Worm (Caenorhabditis elegans) whole organism, L4 larva: ENCODE measurements around the gene sas-5.

Source experiments
- D1046.2 ChIP-seq: fragments of 200-800 bp; sonication (Bioruptor generic); IDR thresholded peaks from 2 replicates; pipeline ENCODE4 v1.3.6; 2022; ENCODE audit warnings: missing genetic modification characterization, missing compliant biosample characterization
- F26F4.8 ChIP-seq: fragments of 200-800 bp; sonication (Bioruptor generic); conservative IDR thresholded peaks from 2 replicates; pipeline ENCODE4 v1.3.6; 2022; ENCODE audit warnings: missing genetic modification characterization, missing compliant biosample characterization
- F44E2.7 ChIP-seq: fragments of 200-800 bp; sonication (Bioruptor generic); IDR thresholded peaks from 2 replicates; pipeline ENCODE4 v2.1.2; 2022; ENCODE audit warnings: missing genetic modification characterization, missing compliant biosample characterization
- F49E8.2 ChIP-seq: sonication (generic microtip); optimal IDR thresholded peaks from 2 replicates; lab custom pipeline; 2016; ENCODE audit warnings: missing compliant biosample characterization, mild to moderate bottlenecking, missing genetic modification characterization, borderline replicate concordance
- T26A8.4 ChIP-seq: fragments of 200-800 bp; sonication (Bioruptor generic); IDR thresholded peaks from 2 replicates; pipeline ENCODE4 v1.3.6; 2022; ENCODE audit warnings: missing genetic modification characterization, missing compliant biosample characterization
- Y105C5A.15 ChIP-seq: fragments of 200-800 bp; sonication (Bioruptor generic); IDR thresholded peaks from 2 replicates; pipeline ENCODE4 v1.3.6; 2022; ENCODE audit warnings: missing genetic modification characterization, missing compliant biosample characterization
- Y75B8A.6 ChIP-seq: fragments of 200-800 bp; sonication (Bioruptor generic); IDR thresholded peaks from 2 replicates; pipeline ENCODE4 v1.3.6; 2022; ENCODE audit warnings: missing genetic modification reagents, missing genetic modification characterization, missing compliant biosample characterization
- ZK337.2 ChIP-seq: fragments of 200-800 bp; sonication (Bioruptor generic); IDR thresholded peaks from 2 replicates; pipeline ENCODE4 v1.3.6; 2022; ENCODE audit warnings: missing genetic modification reagents, missing genetic modification characterization, missing compliant biosample characterization
- aly-2 ChIP-seq: sonication (generic microtip); optimal IDR thresholded peaks from 2 replicates; lab custom pipeline; 2018; ENCODE audit warnings: missing biosample characterization, missing genetic modification characterization
- ama-1 ChIP-seq: fragments of 150-350 bp; optimal IDR thresholded peaks from 2 replicates; lab custom pipeline; 2014; ENCODE audit warnings: inconsistent platforms, mixed read lengths
- arid-1 ChIP-seq: fragments of 200-800 bp; sonication (Bioruptor generic); conservative IDR thresholded peaks from 2 replicates; pipeline ENCODE4 v1.3.6; 2022; ENCODE audit warnings: missing genetic modification reagents, missing genetic modification characterization, missing compliant biosample characterization
- attf-4 ChIP-seq: sonication (generic microtip); optimal IDR thresholded peaks from 3 replicates; lab custom pipeline; 2017; ENCODE audit warnings: missing biosample characterization, missing genetic modification characterization
- ceh-20 ChIP-seq: fragments of 200-800 bp; sonication (Bioruptor generic); IDR thresholded peaks from 2 replicates; pipeline ENCODE4 v1.3.6; 2022; ENCODE audit warnings: missing genetic modification reagents, missing genetic modification characterization, missing compliant biosample characterization
- ceh-28 ChIP-seq: fragments of 150-350 bp; optimal IDR thresholded peaks from 2 replicates; lab custom pipeline; 2014; ENCODE audit warnings: missing biosample characterization, missing genetic modification reagents, missing genetic modification characterization
- ceh-82 ChIP-seq: sonication (generic microtip); optimal IDR thresholded peaks from 2 replicates; lab custom pipeline; 2017; ENCODE audit warnings: missing biosample characterization, missing genetic modification characterization
- ces-1 ChIP-seq: fragments of 150-350 bp; sonication (generic microtip); optimal IDR thresholded peaks from 4 replicates; lab custom pipeline; 2014; ENCODE audit warnings: missing biosample characterization, missing genetic modification reagents, missing genetic modification characterization
- cey-2 ChIP-seq: sonication (generic microtip); optimal IDR thresholded peaks from 3 replicates; lab custom pipeline; 2017; ENCODE audit warnings: missing genetic modification characterization, mild to moderate bottlenecking, missing compliant biosample characterization, antibody characterized with exemption, borderline replicate concordance; ENCODE audit not compliant: insufficient read depth
- ctbp-1 ChIP-seq: fragments of 200-800 bp; sonication (Bioruptor generic); IDR thresholded peaks from 2 replicates; pipeline ENCODE4 v1.3.6; 2022; ENCODE audit warnings: missing genetic modification reagents, missing genetic modification characterization, missing compliant biosample characterization
- daf-12 ChIP-seq: fragments of 150-350 bp; optimal IDR thresholded peaks from 2 replicates; lab custom pipeline; 2014; ENCODE audit warnings: missing biosample characterization, missing genetic modification reagents, missing genetic modification characterization
- daf-19 ChIP-seq: fragments of 200-800 bp; sonication (Bioruptor generic); conservative IDR thresholded peaks from 2 replicates; pipeline ENCODE4 v1.3.6; 2022; ENCODE audit warnings: missing genetic modification characterization, missing compliant biosample characterization
- daf-8 ChIP-seq: fragments of 200-800 bp; sonication (Bioruptor generic); IDR thresholded peaks from 2 replicates; pipeline ENCODE4 v1.3.6; 2022; ENCODE audit warnings: missing genetic modification characterization, missing compliant biosample characterization
- dmd-8 ChIP-seq: fragments of 200-800 bp; sonication (Bioruptor generic); IDR thresholded peaks from 2 replicates; pipeline ENCODE4 v1.3.6; 2022; ENCODE audit warnings: missing genetic modification characterization, missing compliant biosample characterization
- dmd-9 ChIP-seq: fragments of 200-800 bp; sonication (Bioruptor generic); IDR thresholded peaks from 2 replicates; pipeline ENCODE4 v1.3.6; 2022; ENCODE audit warnings: missing genetic modification reagents, missing genetic modification characterization, missing compliant biosample characterization
- dpl-1 ChIP-seq: fragments of 150-350 bp; optimal IDR thresholded peaks from 2 replicates; lab custom pipeline; 2014; ENCODE audit warnings: missing biosample characterization, missing genetic modification reagents, missing genetic modification characterization
- egl-27 ChIP-seq: sonication (generic microtip); optimal IDR thresholded peaks from 3 replicates; lab custom pipeline; 2017; ENCODE audit warnings: missing biosample characterization, missing genetic modification reagents, missing genetic modification characterization
- egl-43 ChIP-seq: fragments of 200-800 bp; sonication (Bioruptor generic); IDR thresholded peaks from 2 replicates; pipeline ENCODE4 v1.3.6; 2022; ENCODE audit warnings: missing genetic modification reagents, missing genetic modification characterization, missing compliant biosample characterization
- fkh-10 ChIP-seq: fragments of 150-350 bp; optimal IDR thresholded peaks from 2 replicates; lab custom pipeline; 2014; ENCODE audit warnings: missing biosample characterization, missing genetic modification reagents, missing genetic modification characterization
- gei-8 ChIP-seq: fragments of 200-800 bp; sonication (Bioruptor generic); optimal IDR thresholded peaks from 2 replicates; lab custom pipeline; 2018; ENCODE audit warnings: mild to moderate bottlenecking, missing genetic modification characterization, missing compliant biosample characterization
- hlh-30 ChIP-seq: sonication (generic microtip); optimal IDR thresholded peaks from 2 replicates; lab custom pipeline; 2017; ENCODE audit warnings: antibody characterized with exemption, mild to moderate bottlenecking, missing genetic modification characterization, missing compliant biosample characterization; ENCODE audit not compliant: insufficient read depth
- hmg-1.1 ChIP-seq: fragments of 200-800 bp; sonication (Bioruptor generic); IDR thresholded peaks from 2 replicates; pipeline ENCODE4 v1.3.6; 2022; ENCODE audit warnings: missing genetic modification reagents, missing genetic modification characterization, missing compliant biosample characterization
- lim-7 ChIP-seq: fragments of 200-800 bp; sonication (Bioruptor generic); IDR thresholded peaks from 2 replicates; pipeline ENCODE4 v1.3.6; 2022; ENCODE audit warnings: missing genetic modification characterization, missing compliant biosample characterization
- lin-1 ChIP-seq: fragments of 200-800 bp; sonication (Bioruptor generic); IDR thresholded peaks from 2 replicates; pipeline ENCODE4 v1.3.6; 2022; ENCODE audit warnings: missing genetic modification reagents, missing genetic modification characterization, missing compliant biosample characterization
- lin-38 ChIP-seq: fragments of 200-800 bp; sonication (Bioruptor generic); IDR thresholded peaks from 2 replicates; pipeline ENCODE4 v1.3.6; 2022; ENCODE audit warnings: missing genetic modification reagents, missing genetic modification characterization, missing compliant biosample characterization
- madf-5 ChIP-seq, 2 experiments: fragments of 200-800 bp; sonication (Bioruptor generic); IDR thresholded peaks; 2 replicates each; pipeline ENCODE4 v1.3.6; 2022; ENCODE audit warnings: missing compliant biosample characterization in 2 of 2, missing genetic modification characterization in 2 of 2
- mdl-1 ChIP-seq, 2 experiments: fragments of 150-350 bp in 1 of 2; sonication (generic microtip) in 1 of 2; optimal IDR thresholded peaks; 2 replicates each; lab custom pipeline; 2014 to 2017; ENCODE audit warnings: missing biosample characterization in 2 of 2, missing genetic modification characterization in 2 of 2
- mxl-3 ChIP-seq: fragments of 200-800 bp; sonication (Bioruptor generic); optimal IDR thresholded peaks from 2 replicates; lab custom pipeline; 2018; ENCODE audit warnings: mild to moderate bottlenecking, missing genetic modification characterization, missing compliant biosample characterization
- nhr-10 ChIP-seq: fragments of 150-350 bp; optimal IDR thresholded peaks from 2 replicates; lab custom pipeline; 2014; ENCODE audit warnings: missing biosample characterization, missing genetic modification characterization
- nhr-11 ChIP-seq: fragments of 150-350 bp; optimal IDR thresholded peaks from 2 replicates; lab custom pipeline; 2014; ENCODE audit warnings: missing biosample characterization, missing genetic modification characterization
- nhr-111 ChIP-seq: fragments of 200-800 bp; sonication (Bioruptor generic); optimal IDR thresholded peaks from 2 replicates; lab custom pipeline; 2018; ENCODE audit warnings: mild to moderate bottlenecking, missing genetic modification characterization, missing compliant biosample characterization
- nhr-48 ChIP-seq: sonication (generic microtip); optimal IDR thresholded peaks from 2 replicates; lab custom pipeline; 2016; ENCODE audit warnings: mild to moderate bottlenecking, missing genetic modification characterization, missing compliant biosample characterization
- nhr-6 ChIP-seq: fragments of 150-350 bp; optimal IDR thresholded peaks from 2 replicates; lab custom pipeline; 2014; ENCODE audit warnings: missing biosample characterization, missing genetic modification characterization
- nhr-76 ChIP-seq: fragments of 150-350 bp; optimal IDR thresholded peaks from 2 replicates; lab custom pipeline; 2014; ENCODE audit warnings: missing biosample characterization, missing genetic modification characterization
- pqm-1 ChIP-seq: sonication (generic microtip); optimal IDR thresholded peaks from 2 replicates; lab custom pipeline; 2017; ENCODE audit warnings: missing biosample characterization, missing genetic modification characterization
- set-16 ChIP-seq: fragments of 200-800 bp; sonication (Bioruptor generic); IDR thresholded peaks from 2 replicates; pipeline ENCODE4 v1.3.6; 2022; ENCODE audit warnings: missing genetic modification reagents, missing genetic modification characterization, missing compliant biosample characterization
- skn-1 ChIP-seq: fragments of 150-350 bp; optimal IDR thresholded peaks from 2 replicates; lab custom pipeline; 2014; ENCODE audit warnings: missing biosample characterization, missing genetic modification characterization
- snpc-1.2 ChIP-seq: fragments of 200-800 bp; sonication (Bioruptor generic); IDR thresholded peaks from 2 replicates; pipeline ENCODE4 v1.3.6; 2022; ENCODE audit warnings: missing genetic modification reagents, missing genetic modification characterization, missing compliant biosample characterization
- spr-3 ChIP-seq: fragments of 200-800 bp; sonication (Bioruptor generic); optimal IDR thresholded peaks from 2 replicates; lab custom pipeline; 2018; ENCODE audit warnings: mild to moderate bottlenecking, missing genetic modification characterization, missing compliant biosample characterization
- tag-97 ChIP-seq: fragments of 200-800 bp; sonication (Bioruptor generic); IDR thresholded peaks from 2 replicates; pipeline ENCODE4 v1.3.6; 2022; ENCODE audit warnings: missing genetic modification characterization, missing compliant biosample characterization
- unc-39 ChIP-seq: sonication (generic microtip); optimal IDR thresholded peaks from 2 replicates; lab custom pipeline; 2017; ENCODE audit warnings: missing biosample characterization, missing genetic modification characterization
- ztf-11 ChIP-seq: fragments of 150-350 bp; optimal IDR thresholded peaks from 2 replicates; lab custom pipeline; 2014; ENCODE audit warnings: missing biosample characterization, missing genetic modification characterization

Gene sas-5

ce11 chrV:11638634-11639117, 28.1 kb downstream of the sas-5 start (continued):
- TF ChIP-seq ceh-28 (no peak), nhr-6 (peak; percentile 27), tag-97 (GFP tag; lab: Robert Waterston, UW) (no peak)
- TF ChIP-seq, all 104 proteins: peak for 21

DNA sequence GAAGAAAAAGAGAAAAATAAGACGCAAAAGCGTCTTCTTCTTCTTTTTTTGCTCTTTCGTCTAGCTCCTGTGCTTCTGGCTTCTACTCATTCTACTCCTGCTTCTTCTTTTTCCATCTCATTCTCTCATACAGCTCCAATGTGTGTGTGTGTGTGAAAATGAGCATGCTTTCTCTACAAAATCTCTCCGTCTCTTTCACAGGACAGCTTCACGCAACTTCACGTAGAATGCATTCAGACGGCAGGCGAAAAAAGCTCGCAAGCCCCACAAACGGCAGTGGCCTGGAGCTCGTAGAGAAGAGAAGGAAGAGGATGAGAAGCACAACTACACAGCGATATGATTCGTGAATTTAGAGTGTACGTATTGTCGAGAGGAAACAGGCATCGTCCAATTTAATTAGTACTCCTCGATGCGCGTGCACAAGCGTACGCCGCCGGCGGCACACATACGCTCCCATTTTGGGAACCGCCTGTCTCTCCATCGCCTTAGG, 30.8 kb downstream of the sas-5 start:
- no peak for TF ChIP-seq lin-38 (GFP tag; lab: Robert Waterston, UW)
- no peak for TF ChIP-seq ama-1 (lab: Kevin White, UChicago)
- TF ChIP-seq snpc-1.2 (GFP tag; lab: Robert Waterston, UW), result no peak
- TF ChIP-seq dmd-9, result no peak
- TF ChIP-seq pqm-1 (tag; lab: Kevin White, UChicago), result no peak
- peak; percentile 61; the same call in 1 of the 2 replicates for TF ChIP-seq hmg-1.1 (GFP tag; lab: Robert Waterston, UW)
- TF ChIP-seq D1046.2 (GFP tag; lab: Robert Waterston, UW), result no peak
- TF ChIP-seq egl-27 (tag; lab: Kevin White, UChicago), result no peak
- TF ChIP-seq ctbp-1, result peak; percentile 85
- TF ChIP-seq nhr-10 (tag; lab: Kevin White, UChicago), result no peak
- no peak for TF ChIP-seq F26F4.8
- no peak for TF ChIP-seq F44E2.7 (GFP tag; lab: Robert Waterston, UW)
- peak in 1 of 2 experiments; percentile 74 for TF ChIP-seq mdl-1 (tag; optimal IDR thresholded peaks at IDR 0.05; lab: Kevin White, UChicago)
- no peak for TF ChIP-seq dmd-8 (GFP tag; lab: Robert Waterston, UW)
- no peak for TF ChIP-seq T26A8.4 (GFP tag; lab: Robert Waterston, UW)
- TF ChIP-seq unc-39 (tag; lab: Kevin White, UChicago), result no peak
- no peak for TF ChIP-seq lin-1
- TF ChIP-seq cey-2 (tag; lab: Kevin White, UChicago), result no peak
- no peak for TF ChIP-seq daf-12
- TF ChIP-seq Y75B8A.6 (GFP tag; lab: Robert Waterston, UW), result no peak
- TF ChIP-seq skn-1 (tag; lab: Kevin White, UChicago), result no peak
- no peak for TF ChIP-seq nhr-111 (GFP tag; lab: Kevin White, UChicago)
- TF ChIP-seq daf-19 (GFP tag; lab: Robert Waterston, UW), result no peak
- no peak for TF ChIP-seq lim-7
- TF ChIP-seq fkh-10, result peak; percentile 41
- no peak for TF ChIP-seq nhr-48 (tag; lab: Kevin White, UChicago)
- TF ChIP-seq ceh-20 (GFP tag; lab: Robert Waterston, UW), result no peak
- no peak for TF ChIP-seq attf-4 (tag; lab: Kevin White, UChicago)
- TF ChIP-seq Y105C5A.15 (GFP tag; lab: Robert Waterston, UW), result no peak
- no peak for TF ChIP-seq nhr-6
- TF ChIP-seq spr-3, result no peak
- TF ChIP-seq ceh-82 (tag; lab: Kevin White, UChicago), result no peak
- peak; percentile 15 for TF ChIP-seq mxl-3
- TF ChIP-seq aly-2 (tag; lab: Kevin White, UChicago), result no peak
- no peak for TF ChIP-seq set-16
- no peak for TF ChIP-seq madf-5 (GFP tag; IDR thresholded peaks at IDR 0.05; lab: Robert Waterston, UW)
- no peak for TF ChIP-seq ztf-11 (tag; lab: Kevin White, UChicago)
- no peak for TF ChIP-seq F49E8.2 (tag; lab: Kevin White, UChicago)
- TF ChIP-seq gei-8 (GFP tag; lab: Kevin White, UChicago), result no peak
- TF ChIP-seq ces-1 (GFP tag; lab: Kevin White, UChicago), result peak; percentile 44
- TF ChIP-seq ZK337.2, result no peak
- TF ChIP-seq dpl-1 (GFP tag; lab: Kevin White, UChicago), result no peak
- peak; percentile 61; the same call in 1 of the 2 replicates for TF ChIP-seq egl-43 (GFP tag; lab: Robert Waterston, UW)
- peak; percentile 61 for TF ChIP-seq hlh-30
- TF ChIP-seq nhr-11, result no peak
- TF ChIP-seq arid-1 (GFP tag; lab: Robert Waterston, UW), result no peak; the same call in 1 of the 2 replicates
- no peak for TF ChIP-seq daf-8 (GFP tag; lab: Robert Waterston, UW)
- TF ChIP-seq nhr-76 (tag; lab: Kevin White, UChicago), result no peak
